Worm (Caenorhabditis elegans): Measurements from ENCODE around the gene dnj-23.

DNA sequence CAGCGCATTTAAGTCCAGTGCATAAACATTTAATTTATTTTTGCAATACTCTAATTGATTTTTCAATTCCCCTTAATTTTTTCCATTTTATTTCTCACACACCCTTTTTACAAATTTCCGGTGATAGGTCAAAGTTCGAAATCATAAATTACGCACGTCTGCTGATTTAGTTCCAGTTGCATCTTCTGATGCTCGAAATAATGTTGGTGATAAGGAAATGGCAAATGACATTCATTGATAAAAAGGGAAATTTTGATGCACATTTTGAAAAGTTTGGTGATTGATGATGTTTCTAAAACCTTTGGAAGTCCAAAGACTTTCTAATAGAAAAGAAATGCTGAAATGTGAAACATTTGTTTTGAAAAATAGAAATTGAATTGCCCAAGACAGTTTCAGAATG is 48.7 kb upstream of the dnj-23 start:
- no peak for TF ChIP-seq him-1 (tag; optimal IDR thresholded peaks at IDR 0.05)
- TF ChIP-seq dao-5 (tag; optimal IDR thresholded peaks at IDR 0.05), result no peak
